Fruit fly (Drosophila melanogaster): ENCODE data around the gene MED20.

MED20 gene

dm6 chr2L:8030693-8031210 lies 41.9 kb downstream of the MED20 start, which contains the start of gene Cka (continued):
- TF ChIP-seq CG31365 (tag; optimal IDR thresholded peaks at IDR 0.05) (no peak), tx (GFP tag; optimal IDR thresholded peaks at IDR 0.05) (no peak), Lhr (GFP tag; optimal IDR thresholded peaks at IDR 0.05) (peak; percentile 30), chinmo (GFP tag; IDR thresholded peaks at IDR 0.05; ENCODE audit: partially characterized antibody) (0 out of 4 replicates have a peak, but pooled peaks have one; percentile 6), CG31388 (GFP tag; optimal IDR thresholded peaks at IDR 0.05) (no peak), CG2199 (GFP tag; IDR thresholded peaks at IDR 0.05) (peak; percentile 93), CG12659 (GFP tag; optimal IDR thresholded peaks at IDR 0.05) (peak; percentile 51), inv (GFP tag; IDR thresholded peaks at IDR 0.05; ENCODE audit: partially characterized antibody) (no peak; the same call in 1 of the 2 replicates), CG11456 (GFP tag; IDR thresholded peaks at IDR 0.05) (no peak), Chrac-16 (GFP tag; optimal IDR thresholded peaks at IDR 0.05) (no peak), ato (GFP tag; IDR thresholded peaks at IDR 0.05; ENCODE audit: partially characterized antibody) (no peak), en (GFP tag; optimal IDR thresholded peaks at IDR 0.05) (no peak), sob (GFP tag; IDR thresholded peaks at IDR 0.05) (peak; percentile 55; the same call in 1 of the 2 replicates), tna (GFP tag; IDR thresholded peaks at IDR 0.05; ENCODE audit: partially characterized antibody) (no peak; the same call in 1 of the 2 replicates), CG8478 (optimal IDR thresholded peaks at IDR 0.05) (peak; percentile 97), fd96Cb (tag; optimal IDR thresholded peaks at IDR 0.05) (no peak), pfk (GFP tag; optimal IDR thresholded peaks at IDR 0.05) (peak; percentile 3), CHES-1-like (GFP tag; optimal IDR thresholded peaks at IDR 0.05) (no peak), Hmr (GFP tag; optimal IDR thresholded peaks at IDR 0.05) (peak; percentile 42), caup (GFP tag; optimal IDR thresholded peaks at IDR 0.05; ENCODE audit: severe bottlenecking) (no peak), toy (GFP tag; IDR thresholded peaks at IDR 0.05) (no peak), CG18476 (GFP tag; optimal IDR thresholded peaks at IDR 0.05) (no peak), maf-S (GFP tag; optimal IDR thresholded peaks at IDR 0.05) (no peak), so (GFP tag; IDR thresholded peaks at IDR 0.05) (no peak), CG34422 (GFP tag; IDR thresholded peaks at IDR 0.05) (peak; percentile 85), B-H1 (GFP tag; IDR thresholded peaks at IDR 0.05) (no peak), CG1603 (tag; optimal IDR thresholded peaks at IDR 0.05) (peak; percentile 9), sim (GFP tag; IDR thresholded peaks at IDR 0.05) (peak; percentile 13; the same call in 1 of the 2 replicates), CG15479 (GFP tag; optimal IDR thresholded peaks at IDR 0.05) (peak; percentile 92), ash1 (GFP tag; optimal IDR thresholded peaks at IDR 0.05) (no peak), ewg (GFP tag; optimal IDR thresholded peaks at IDR 0.05) (peak; percentile 13), knrl (GFP tag; IDR thresholded peaks at IDR 0.05; ENCODE audit: partially characterized antibody) (peak; percentile 21; the same call in 1 of the 3 replicates), cato (GFP tag; optimal IDR thresholded peaks at IDR 0.05; ENCODE audit: borderline replicate concordance) (no peak), HLHmδ (GFP tag; optimal IDR thresholded peaks at IDR 0.05) (peak; percentile 54), CG14014 (GFP tag; IDR thresholded peaks at IDR 0.05) (no peak), Bteb2 (GFP tag; optimal IDR thresholded peaks at IDR 0.05) (no peak), HHEX (GFP tag; optimal IDR thresholded peaks at IDR 0.05) (peak; percentile 16), tin (GFP tag; optimal IDR thresholded peaks at IDR 0.05) (no peak), nerfin-2 (GFP tag; IDR thresholded peaks at IDR 0.05; ENCODE audit: partially characterized antibody) (no peak), Meics (GFP tag; optimal IDR thresholded peaks at IDR 0.05) (no peak), croc (GFP tag; conservative IDR thresholded peaks at IDR 0.05) (no peak), C15 (GFP tag; IDR thresholded peaks at IDR 0.05) (no peak), Spps (tag; optimal IDR thresholded peaks at IDR 0.05) (no peak), Dbx (GFP tag; IDR thresholded peaks at IDR 0.05) (0 out of 3 replicates have a peak, but pooled peaks have one; percentile 18), CG6689 (GFP tag; IDR thresholded peaks at IDR 0.05) (no peak), CG2202 (tag; optimal IDR thresholded peaks at IDR 0.05) (no peak), Tbp (GFP tag; optimal IDR thresholded peaks at IDR 0.05) (no peak), HmgD (GFP tag; optimal IDR thresholded peaks at IDR 0.05) (no peak), schlank (tag; optimal IDR thresholded peaks at IDR 0.05) (peak; percentile 31), CG42726 (GFP tag; IDR thresholded peaks at IDR 0.05; ENCODE audit: partially characterized antibody) (0 out of 2 replicates have a peak, but pooled peaks have one; percentile 27)

Measured in whole organism, embryonic.